Worm (Caenorhabditis elegans) whole organism, L2 larva: ENCODE results near the gene C35D10.7.

ENCODE experiments used
- egl-27 ChIP-seq: sonication (generic microtip); optimal IDR thresholded peaks from 3 replicates; lab custom pipeline; 2017; ENCODE audit warnings: missing biosample characterization, missing genetic modification reagents, missing genetic modification characterization
- fos-1 ChIP-seq: fragments of 150-350 bp; optimal IDR thresholded peaks from 2 replicates; lab custom pipeline; 2014; ENCODE audit warnings: missing biosample characterization, missing genetic modification characterization
- gmeb-1 ChIP-seq: fragments of 150-350 bp; optimal IDR thresholded peaks from 2 replicates; lab custom pipeline; 2014; ENCODE audit warnings: missing biosample characterization, missing genetic modification characterization
- nhr-11 ChIP-seq: fragments of 150-350 bp; optimal IDR thresholded peaks from 2 replicates; lab custom pipeline; 2014; ENCODE audit warnings: missing biosample characterization, missing genetic modification characterization
- nhr-23 ChIP-seq: fragments of 150-350 bp; optimal IDR thresholded peaks from 2 replicates; lab custom pipeline; 2014; ENCODE audit warnings: missing biosample characterization, missing genetic modification reagents, missing genetic modification characterization
- nhr-6 ChIP-seq: fragments of 150-350 bp; optimal IDR thresholded peaks from 2 replicates; lab custom pipeline; 2014; ENCODE audit warnings: missing biosample characterization, missing genetic modification characterization
- nhr-77 ChIP-seq: fragments of 150-350 bp; optimal IDR thresholded peaks from 2 replicates; lab custom pipeline; 2014; ENCODE audit warnings: missing biosample characterization, missing genetic modification characterization
- peb-1 ChIP-seq: fragments of 150-350 bp; optimal IDR thresholded peaks from 2 replicates; lab custom pipeline; 2014; ENCODE audit warnings: missing biosample characterization, missing genetic modification characterization
- unc-55 ChIP-seq: fragments of 150-350 bp; sonication (generic microtip); optimal IDR thresholded peaks from 3 replicates; lab custom pipeline; 2014; ENCODE audit warnings: missing biosample characterization, missing genetic modification reagents, missing genetic modification characterization

The C35D10.7 gene

ce11 chrIII:4906365-4906764 is 50.4 kb downstream of the C35D10.7 start:
- peak; percentile 99 for TF ChIP-seq fos-1 (tag; lab: Kevin White, UChicago)
- TF ChIP-seq egl-27 (tag; lab: Kevin White, UChicago) = no peak
- TF ChIP-seq gmeb-1 (tag; lab: Kevin White, UChicago) = peak; percentile 20

- TF ChIP-seq nhr-11 (tag; lab: Kevin White, UChicago) = no peak
- TF ChIP-seq nhr-6 = no peak
- TF ChIP-seq unc-55 = no peak
- TF ChIP-seq gmeb-1 (tag; lab: Kevin White, UChicago) = no peak
- no peak for TF ChIP-seq nhr-77
- TF ChIP-seq peb-1 (tag; lab: Kevin White, UChicago) = no peak
- TF ChIP-seq nhr-23 (tag; lab: Kevin White, UChicago) = no peak
Measured at ce11 chrIII:4906896-4907295, 50.9 kb downstream of the C35D10.7 start, which contains the start of gene rom-1. rom-1 (plus strand) TSS chrIII:4907196.
